Fruit fly (Drosophila melanogaster) whole organism, pupa: ENCODE data around the gene CG31524.

Source experiments
- CG10348 ChIP-seq: fragments of 200-800 bp; sonication (Bioruptor generic); IDR thresholded peaks from 2 replicates; pipeline ENCODE4 v1.3.6; 2022; ENCODE audit warnings: missing biosample characterization, missing genetic modification characterization
- CG14655 ChIP-seq: fragments of 200-800 bp; sonication (Bioruptor generic); optimal IDR thresholded peaks from 3 replicates; lab custom pipeline; 2017; ENCODE audit warnings: mild to moderate bottlenecking, missing biosample characterization, missing genetic modification reagents, missing genetic modification characterization
- CG15710 ChIP-seq: fragments of 200-800 bp; sonication (Bioruptor generic); optimal IDR thresholded peaks from 2 replicates; lab custom pipeline; 2018; ENCODE audit warnings: missing biosample characterization, mild to moderate bottlenecking, missing genetic modification characterization, moderate library complexity
- CG17806 ChIP-seq: fragments of 200-800 bp; sonication (Bioruptor generic); optimal IDR thresholded peaks from 2 replicates; lab custom pipeline; 2018; ENCODE audit warnings: missing biosample characterization, mild to moderate bottlenecking, missing genetic modification characterization, moderate library complexity
- CG4496 ChIP-seq: fragments of 200-800 bp; sonication (Bioruptor generic); IDR thresholded peaks from 3 replicates; pipeline ENCODE4 v1.3.6; 2022; ENCODE audit warnings: missing biosample characterization, missing genetic modification characterization
- CG8301 ChIP-seq: fragments of 200-800 bp; sonication (Bioruptor generic); optimal IDR thresholded peaks from 2 replicates; lab custom pipeline; 2018; ENCODE audit warnings: missing biosample characterization, mild to moderate bottlenecking, missing genetic modification characterization
- CG9948 ChIP-seq: fragments of 200-800 bp; sonication (Bioruptor generic); optimal IDR thresholded peaks from 2 replicates; lab custom pipeline; 2018; ENCODE audit warnings: missing biosample characterization, mild to moderate bottlenecking, missing genetic modification characterization, moderate library complexity
- D1 ChIP-seq: fragments of 200-800 bp; sonication (Bioruptor generic); optimal IDR thresholded peaks from 2 replicates; lab custom pipeline; 2018; ENCODE audit warnings: missing biosample characterization, mild to moderate bottlenecking, missing genetic modification characterization, moderate library complexity
- Pif1B ChIP-seq: fragments of 200-800 bp; sonication (Bioruptor generic); optimal IDR thresholded peaks from 3 replicates; lab custom pipeline; 2016; ENCODE audit warnings: missing biosample characterization, missing genetic modification characterization
- Snoo ChIP-seq: fragments of 200-800 bp; sonication (Bioruptor generic); optimal IDR thresholded peaks from 3 replicates; lab custom pipeline; 2017; ENCODE audit warnings: missing biosample characterization, mild to moderate bottlenecking, missing genetic modification characterization, inconsistent platforms
- fd96Ca ChIP-seq: fragments of 200-800 bp; sonication (Bioruptor generic); IDR thresholded peaks from 3 replicates; pipeline ENCODE4 v1.3.6; 2022; ENCODE audit warnings: missing biosample characterization, missing genetic modification characterization
- gl ChIP-seq: fragments of 200-800 bp; sonication (Bioruptor generic); optimal IDR thresholded peaks from 2 replicates; lab custom pipeline; 2018; ENCODE audit warnings: missing biosample characterization, mild to moderate bottlenecking, missing genetic modification characterization

DNA sequence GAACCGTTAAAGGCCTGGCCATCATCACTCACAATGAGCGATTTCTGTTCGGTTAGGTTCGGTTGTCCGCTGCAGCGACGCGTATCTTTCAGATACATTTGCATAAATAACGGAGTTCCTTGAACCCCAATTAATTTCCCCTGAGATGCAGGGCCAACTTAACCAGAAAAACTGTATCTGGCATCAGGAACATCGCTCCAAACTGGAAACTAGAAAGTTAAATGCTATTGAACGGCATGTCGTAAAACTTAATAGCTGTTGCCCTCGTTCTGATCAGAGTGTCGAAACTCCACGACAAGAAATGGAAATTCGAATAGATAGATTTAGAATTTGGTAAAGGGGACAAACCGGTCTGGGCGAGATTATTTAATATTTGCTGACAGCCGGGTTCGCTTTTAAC is 41.8 kb downstream of the CG31524 start:
- no peak for TF ChIP-seq Pif1B (GFP tag; lab: Kevin White, UChicago)
- TF ChIP-seq gl: no peak
- TF ChIP-seq CG9948 (tag; lab: Kevin White, UChicago): no peak
- TF ChIP-seq fd96Ca (GFP tag; lab: Robert Waterston, UW): no peak
- no peak for TF ChIP-seq CG4496 (GFP tag; lab: Robert Waterston, UW)
- no peak for TF ChIP-seq CG8301 (tag; lab: Kevin White, UChicago)
- TF ChIP-seq CG10348 (GFP tag; lab: Robert Waterston, UW): no peak
- no peak for TF ChIP-seq CG17806
- no peak for TF ChIP-seq Snoo (tag; lab: Kevin White, UChicago)
- TF ChIP-seq CG15710 (tag; lab: Kevin White, UChicago): no peak
- TF ChIP-seq D1: no peak
- no peak for TF ChIP-seq CG14655 (GFP tag; lab: Kevin White, UChicago)
